Worm (Caenorhabditis elegans) whole organism, mixed stage, embryonic: ENCODE data around the gene mlp-1.
A peak's percentile ranks its signal among the peaks of the same experiment; 100 is the strongest.

ENCODE experiments used
- M03D4.4 ChIP-seq: sonication (generic microtip); optimal IDR thresholded peaks from 2 replicates; lab custom pipeline; 2017; ENCODE audit warnings: mild to moderate bottlenecking, missing genetic modification characterization, missing compliant biosample characterization
- bed-3 ChIP-seq: fragments of 200-800 bp; sonication (Bioruptor generic); optimal IDR thresholded peaks from 3 replicates; lab custom pipeline; 2018; ENCODE audit warnings: mild to moderate bottlenecking, missing genetic modification characterization, moderate library complexity, missing compliant biosample characterization
- blmp-1 ChIP-seq: fragments of 150-350 bp; optimal IDR thresholded peaks from 2 replicates; lab custom pipeline; 2014; ENCODE audit warnings: missing biosample characterization, missing genetic modification characterization
- ceh-43 ChIP-seq: fragments of 200-800 bp; sonication (Bioruptor generic); optimal IDR thresholded peaks from 2 replicates; lab custom pipeline; 2018; ENCODE audit warnings: mild to moderate bottlenecking, missing genetic modification characterization, moderate library complexity, missing compliant biosample characterization
- ces-1 ChIP-seq: fragments of 150-350 bp; optimal IDR thresholded peaks from 2 replicates; lab custom pipeline; 2014; ENCODE audit warnings: missing biosample characterization, missing genetic modification reagents, missing genetic modification characterization
- cnd-1 ChIP-seq: fragments of 200-800 bp; sonication (Bioruptor generic); optimal IDR thresholded peaks from 2 replicates; lab custom pipeline; 2018; ENCODE audit warnings: mild to moderate bottlenecking, missing genetic modification characterization, missing compliant biosample characterization
- drap-1 ChIP-seq: fragments of 200-800 bp; sonication (Bioruptor generic); optimal IDR thresholded peaks from 3 replicates; lab custom pipeline; 2018; ENCODE audit warnings: mild to moderate bottlenecking, missing genetic modification characterization, missing compliant biosample characterization
- elt-1 ChIP-seq: sonication (generic microtip); optimal IDR thresholded peaks from 2 replicates; lab custom pipeline; 2017; ENCODE audit warnings: missing genetic modification characterization, mild to moderate bottlenecking, missing compliant biosample characterization, antibody characterized with exemption, moderate library complexity, borderline replicate concordance; ENCODE audit not compliant: insufficient read depth
- elt-3 ChIP-seq: fragments of 150-350 bp; optimal IDR thresholded peaks from 2 replicates; lab custom pipeline; 2014; ENCODE audit warnings: missing biosample characterization, missing genetic modification characterization
- flh-1 ChIP-seq: fragments of 200-800 bp; sonication (Bioruptor generic); optimal IDR thresholded peaks from 2 replicates; lab custom pipeline; 2018; ENCODE audit warnings: mild to moderate bottlenecking, missing genetic modification characterization, moderate library complexity, missing compliant biosample characterization
- ham-2 ChIP-seq: fragments of 200-800 bp; sonication (Bioruptor generic); optimal IDR thresholded peaks from 2 replicates; lab custom pipeline; 2018; ENCODE audit warnings: mild to moderate bottlenecking, missing genetic modification characterization, missing compliant biosample characterization
- hlh-1 ChIP-seq: fragments of 150-350 bp; optimal IDR thresholded peaks from 2 replicates; lab custom pipeline; 2014; ENCODE audit warnings: missing biosample characterization, missing genetic modification reagents, missing genetic modification characterization
- lin-13 ChIP-seq: fragments of 150-350 bp; optimal IDR thresholded peaks from 2 replicates; lab custom pipeline; 2014; ENCODE audit warnings: missing biosample characterization, missing genetic modification characterization
- lin-32 ChIP-seq: fragments of 200-800 bp; sonication (Bioruptor generic); optimal IDR thresholded peaks from 2 replicates; lab custom pipeline; 2018; ENCODE audit warnings: mild to moderate bottlenecking, missing genetic modification characterization, missing compliant biosample characterization
- lsy-2 ChIP-seq: fragments of 150-350 bp; optimal IDR thresholded peaks from 2 replicates; lab custom pipeline; 2014; ENCODE audit warnings: missing biosample characterization, missing genetic modification characterization
- mep-1 ChIP-seq: fragments of 150-350 bp; optimal IDR thresholded peaks from 2 replicates; lab custom pipeline; 2017; ENCODE audit warnings: missing biosample characterization, missing genetic modification reagents, missing genetic modification characterization, inconsistent platforms
- nhr-12 ChIP-seq: fragments of 150-350 bp; optimal IDR thresholded peaks from 2 replicates; lab custom pipeline; 2014; ENCODE audit warnings: missing biosample characterization, missing genetic modification characterization
- nhr-2 ChIP-seq: fragments of 150-350 bp; optimal IDR thresholded peaks from 2 replicates; lab custom pipeline; 2014; ENCODE audit warnings: missing biosample characterization, missing genetic modification characterization
- nhr-237 ChIP-seq: fragments of 150-350 bp; optimal IDR thresholded peaks from 2 replicates; lab custom pipeline; 2014; ENCODE audit warnings: missing biosample characterization, missing genetic modification characterization
- nhr-28 ChIP-seq: fragments of 150-350 bp; optimal IDR thresholded peaks from 2 replicates; lab custom pipeline; 2014; ENCODE audit warnings: missing biosample characterization, missing genetic modification characterization
- nhr-76 ChIP-seq: sonication (generic microtip); optimal IDR thresholded peaks from 2 replicates; lab custom pipeline; 2017; ENCODE audit warnings: missing biosample characterization, missing genetic modification characterization
- pha-4 ChIP-seq: fragments of 150-350 bp; optimal IDR thresholded peaks from 2 replicates; lab custom pipeline; 2018; ENCODE audit warnings: missing biosample characterization, missing genetic modification reagents, missing genetic modification characterization
- sem-2 ChIP-seq: fragments of 200-800 bp; sonication (Bioruptor generic); optimal IDR thresholded peaks from 2 replicates; lab custom pipeline; 2018; ENCODE audit warnings: mild to moderate bottlenecking, missing genetic modification characterization, missing compliant biosample characterization
- snpc-4 ChIP-seq: fragments of 150-350 bp; optimal IDR thresholded peaks from 2 replicates; lab custom pipeline; 2014; ENCODE audit warnings: missing biosample characterization, missing genetic modification characterization
- sptf-1 ChIP-seq: sonication (generic microtip); optimal IDR thresholded peaks from 2 replicates; lab custom pipeline; 2017; ENCODE audit warnings: mild to moderate bottlenecking, missing genetic modification characterization, moderate library complexity, missing compliant biosample characterization
- tbx-8 ChIP-seq: fragments of 200-800 bp; sonication (Bioruptor generic); optimal IDR thresholded peaks from 2 replicates; lab custom pipeline; 2018; ENCODE audit warnings: mild to moderate bottlenecking, missing genetic modification characterization, moderate library complexity, missing compliant biosample characterization
- unc-120 ChIP-seq: sonication (generic microtip); optimal IDR thresholded peaks from 2 replicates; lab custom pipeline; 2017; ENCODE audit warnings: missing genetic modification characterization, missing compliant biosample characterization; ENCODE audit not compliant: poor library complexity, severe bottlenecking
- unc-39 ChIP-seq: fragments of 150-350 bp; optimal IDR thresholded peaks from 2 replicates; lab custom pipeline; 2014; ENCODE audit warnings: missing biosample characterization, missing genetic modification characterization
- unc-62 ChIP-seq: fragments of 150-350 bp; optimal IDR thresholded peaks from 2 replicates; lab custom pipeline; 2014; ENCODE audit warnings: missing biosample characterization, missing genetic modification reagents, missing genetic modification characterization
- ztf-11 ChIP-seq: fragments of 150-350 bp; optimal IDR thresholded peaks from 2 replicates; lab custom pipeline; 2014; ENCODE audit warnings: missing biosample characterization, missing genetic modification characterization

Gene mlp-1

DNA sequence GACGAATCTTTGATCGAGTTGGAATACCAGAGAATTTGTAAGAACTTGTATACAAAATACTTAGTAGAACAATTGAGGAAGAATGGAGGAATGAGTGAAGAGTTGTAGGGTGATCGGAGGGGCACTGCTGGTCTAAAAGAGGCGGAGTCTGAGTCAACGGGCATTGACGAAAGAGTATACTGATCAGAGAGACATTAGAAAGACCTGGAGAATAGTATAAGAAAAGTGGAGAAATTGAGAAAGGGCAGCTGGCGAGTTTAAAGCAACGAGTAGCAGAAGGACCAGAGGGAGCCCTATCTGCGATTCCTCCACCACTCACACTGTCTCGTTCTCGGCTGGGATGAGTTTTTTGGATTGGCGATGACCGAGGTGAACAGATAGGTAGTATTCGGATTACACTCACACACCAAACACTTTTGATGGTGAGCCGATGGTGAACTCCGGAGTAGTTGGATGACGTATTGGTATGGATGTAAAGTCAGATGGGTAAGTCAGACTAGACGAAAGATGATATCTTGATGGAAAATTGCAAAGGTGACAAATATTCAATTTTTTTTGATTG, 43.3 kb downstream of the mlp-1 start, which contains the start of gene EGAP1.5:
EGAP1.5 (plus strand) TSS at position 289 of the 562 bp plus-strand sequence.
- TF ChIP-seq drap-1 (GFP tag; lab: Kevin White, UChicago) (no peak), sem-2 (GFP tag; lab: Kevin White, UChicago) (no peak), ztf-11 (no peak), nhr-2 (tag; lab: Kevin White, UChicago) (no peak), hlh-1 (tag; lab: Kevin White, UChicago) (peak; percentile 97), ces-1 (GFP tag; lab: Kevin White, UChicago) (no peak), nhr-76 (tag; lab: Kevin White, UChicago) (no peak), mep-1 (no peak), nhr-12 (no peak), bed-3 (GFP tag; lab: Kevin White, UChicago) (no peak), lsy-2 (no peak), unc-120 (tag; lab: Kevin White, UChicago) (peak; percentile 81), cnd-1 (tag; lab: Kevin White, UChicago) (no peak), elt-3 (tag; lab: Kevin White, UChicago) (no peak), ham-2 (GFP tag; lab: Kevin White, UChicago) (no peak), ceh-43 (GFP tag; lab: Kevin White, UChicago) (no peak), tbx-8 (no peak), flh-1 (no peak), nhr-237 (tag; lab: Kevin White, UChicago) (no peak), unc-62 (GFP tag; lab: Kevin White, UChicago) (peak; percentile 62), blmp-1 (no peak), snpc-4 (tag; lab: Kevin White, UChicago) (no peak), M03D4.4 (no peak)

DNA sequence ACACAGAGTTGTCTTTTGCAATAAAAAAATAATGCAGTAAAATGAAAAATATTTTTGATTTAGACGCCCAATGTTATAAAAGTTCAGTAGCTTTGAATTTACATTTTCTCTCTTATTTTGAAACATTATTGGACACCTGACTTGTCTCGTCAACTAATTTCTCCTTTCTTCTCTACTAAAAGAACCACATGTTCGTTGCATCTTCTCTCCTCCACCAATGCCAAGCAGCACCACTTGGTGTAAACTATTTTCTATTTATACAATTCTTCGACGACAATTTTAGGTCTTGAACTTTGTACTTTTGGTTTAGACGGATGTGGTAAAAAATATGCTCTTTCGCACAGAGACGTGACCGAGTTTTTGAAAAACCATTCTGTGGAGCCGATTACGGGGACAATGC, 44.2 kb downstream of the mlp-1 start:
- TF ChIP-seq unc-62 (GFP tag; lab: Kevin White, UChicago) (peak; percentile 27), hlh-1 (tag; lab: Kevin White, UChicago) (peak; percentile 95), unc-120 (tag; lab: Kevin White, UChicago) (peak; percentile 17), lin-32 (GFP tag; lab: Kevin White, UChicago) (no peak)

DNA sequence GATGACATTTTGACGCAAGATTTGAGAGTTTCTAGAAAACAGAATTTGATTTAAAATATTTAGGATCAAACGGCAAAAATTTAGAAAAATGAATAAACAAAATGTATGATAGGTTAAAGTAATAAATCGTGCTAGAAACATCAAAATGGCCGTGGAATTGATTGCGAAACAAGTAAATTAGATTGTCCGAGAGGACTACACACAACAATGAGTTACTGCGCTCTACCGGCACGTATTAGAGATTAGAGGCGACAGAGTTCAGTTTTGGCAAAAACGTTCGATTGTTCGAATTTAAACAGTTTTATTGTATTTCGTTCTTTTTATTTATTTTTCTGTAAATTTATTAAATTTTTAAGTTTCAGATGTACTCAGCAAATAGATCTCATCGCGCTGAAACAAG, 49.1 kb downstream of the mlp-1 start, which contains the start of the genes dnc-2 and bcl-7:
dnc-2 (minus strand) TSS at position 33 of the 400 bp plus-strand sequence.
bcl-7 (plus strand) TSS at position 363 of the 400 bp plus-strand sequence.
- peak; percentile 4 for TF ChIP-seq mep-1
- peak; percentile 1 for TF ChIP-seq pha-4 (tag; lab: Kevin White, UChicago)
- TF ChIP-seq ces-1 (GFP tag; lab: Kevin White, UChicago): peak; percentile 72
- no peak for TF ChIP-seq elt-3 (tag; lab: Kevin White, UChicago)
- TF ChIP-seq lin-13 (tag; lab: Kevin White, UChicago): peak; percentile 9
- TF ChIP-seq, all 35 proteins: peak for 4

DNA sequence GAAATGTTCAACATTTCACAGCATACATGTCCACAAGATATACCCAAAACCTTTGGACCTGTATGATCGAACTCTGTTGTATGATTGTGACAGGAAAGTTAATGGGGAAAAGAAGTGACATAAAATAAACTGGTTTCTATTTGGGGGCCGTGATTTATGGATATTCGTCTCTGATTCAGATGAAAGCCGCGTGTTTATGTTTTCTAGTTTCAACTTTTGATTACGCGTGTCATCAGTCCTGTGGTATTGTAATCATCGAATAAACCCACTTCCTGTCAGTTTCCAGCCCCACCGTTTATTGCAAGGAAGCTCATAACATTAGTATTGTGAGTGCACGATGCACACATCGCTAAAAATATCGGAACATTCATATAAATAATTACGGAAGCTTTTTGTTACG, 52.6 kb downstream of the mlp-1 start:
- TF ChIP-seq nhr-76 (tag; lab: Kevin White, UChicago) (no peak), unc-39 (tag; lab: Kevin White, UChicago) (no peak), elt-1 (no peak), lin-32 (GFP tag; lab: Kevin White, UChicago) (no peak), sptf-1 (tag; lab: Kevin White, UChicago) (no peak), ces-1 (GFP tag; lab: Kevin White, UChicago) (no peak), bed-3 (GFP tag; lab: Kevin White, UChicago) (no peak), nhr-28 (tag; lab: Kevin White, UChicago) (no peak), nhr-237 (tag; lab: Kevin White, UChicago) (no peak), drap-1 (GFP tag; lab: Kevin White, UChicago) (no peak), mep-1 (no peak), unc-120 (tag; lab: Kevin White, UChicago) (no peak), nhr-2 (tag; lab: Kevin White, UChicago) (no peak), unc-62 (GFP tag; lab: Kevin White, UChicago) (no peak), pha-4 (tag; lab: Kevin White, UChicago) (no peak), sem-2 (GFP tag; lab: Kevin White, UChicago) (no peak), flh-1 (no peak)
